Fruit fly (Drosophila melanogaster): ENCODE data around the gene CG9521.
A peak's percentile ranks its signal among the peaks of the same experiment; 100 is the strongest.

The CG9521 gene

DNA sequence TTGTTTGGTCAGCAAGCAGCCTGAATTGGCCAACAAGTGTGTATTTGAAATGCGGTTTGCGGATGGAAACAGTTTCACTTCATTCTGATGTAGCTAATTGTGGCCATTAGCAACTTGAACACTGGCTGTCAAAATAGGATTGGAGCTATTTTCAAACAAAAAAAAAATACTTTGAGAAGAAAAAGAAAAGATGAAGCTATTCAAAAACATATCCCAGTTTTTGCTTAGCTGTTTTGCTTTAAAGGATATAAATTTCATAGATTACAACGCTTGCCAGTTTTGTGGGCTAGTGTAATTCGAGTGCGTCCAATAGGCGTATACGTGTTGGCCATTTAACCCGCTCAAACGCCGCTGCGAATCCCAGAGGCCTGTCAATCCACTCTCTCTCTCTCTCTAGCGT lies 40.8 kb downstream of the CG9521 start (continued):
- no peak for TF ChIP-seq CG18262 (tag; optimal IDR thresholded peaks at IDR 0.05)
- TF ChIP-seq gsb (GFP tag; IDR thresholded peaks at IDR 0.05): no peak
- TF ChIP-seq Taf1 (GFP tag; IDR thresholded peaks at IDR 0.05): no peak
- no peak for TF ChIP-seq exex (tag; optimal IDR thresholded peaks at IDR 0.05)
- TF ChIP-seq Drgx (GFP tag; IDR thresholded peaks at IDR 0.05): peak; percentile 78
- TF ChIP-seq dmrt99B (tag; optimal IDR thresholded peaks at IDR 0.05): peak; percentile 1
- no peak for TF ChIP-seq CG11456 (GFP tag; IDR thresholded peaks at IDR 0.05)
- TF ChIP-seq sim (GFP tag; IDR thresholded peaks at IDR 0.05): no peak
- no peak for TF ChIP-seq ato (GFP tag; IDR thresholded peaks at IDR 0.05; ENCODE audit: partially characterized antibody)
- TF ChIP-seq CG8290 (GFP tag; optimal IDR thresholded peaks at IDR 0.05): no peak
- TF ChIP-seq CG8290 (tag; optimal IDR thresholded peaks at IDR 0.05): no peak
- no peak for TF ChIP-seq CG17612 (GFP tag; IDR thresholded peaks at IDR 0.05)
- no peak for TF ChIP-seq CrebB (tag; optimal IDR thresholded peaks at IDR 0.05)
- TF ChIP-seq crp (GFP tag; optimal IDR thresholded peaks at IDR 0.05): no peak
- peak; percentile 18; the same call in 1 of the 2 replicates for TF ChIP-seq MBD-R2 (GFP tag; IDR thresholded peaks at IDR 0.05)
- no peak for TF ChIP-seq Deaf1 (tag; optimal IDR thresholded peaks at IDR 0.05)
- TF ChIP-seq CG6683 (GFP tag; optimal IDR thresholded peaks at IDR 0.05): no peak
- no peak for TF ChIP-seq CG17829 (tag; optimal IDR thresholded peaks at IDR 0.05)
- no peak for TF ChIP-seq CG17912 (GFP tag; optimal IDR thresholded peaks at IDR 0.05)
- no peak for TF ChIP-seq CG4404 (GFP tag; IDR thresholded peaks at IDR 0.05)
- no peak for TF ChIP-seq gro (GFP tag; optimal IDR thresholded peaks at IDR 0.05)
- TF ChIP-seq GATAe (GFP tag; conservative IDR thresholded peaks at IDR 0.05): no peak
- TF ChIP-seq CG8944 (GFP tag; optimal IDR thresholded peaks at IDR 0.05): no peak
- no peak for TF ChIP-seq knrl (GFP tag; IDR thresholded peaks at IDR 0.05; ENCODE audit: partially characterized antibody)
- TF ChIP-seq HLHmδ (GFP tag; optimal IDR thresholded peaks at IDR 0.05): no peak
- TF ChIP-seq CG5953 (GFP tag; IDR thresholded peaks at IDR 0.05): no peak
- no peak for TF ChIP-seq maf-S (GFP tag; optimal IDR thresholded peaks at IDR 0.05)
- no peak for TF ChIP-seq cwo (GFP tag; optimal IDR thresholded peaks at IDR 0.05)
- no peak for TF ChIP-seq CG12744 (GFP tag; optimal IDR thresholded peaks at IDR 0.05)
- TF ChIP-seq nom (GFP tag; optimal IDR thresholded peaks at IDR 0.05): no peak
- no peak for TF ChIP-seq CG3407 (GFP tag; optimal IDR thresholded peaks at IDR 0.05)
- peak; percentile 9 for TF ChIP-seq zfh2 (GFP tag; optimal IDR thresholded peaks at IDR 0.05)
- TF ChIP-seq B-H1 (GFP tag; IDR thresholded peaks at IDR 0.05): no peak
- no peak for TF ChIP-seq CG10267 (tag; optimal IDR thresholded peaks at IDR 0.05)
- TF ChIP-seq Opbp (GFP tag; IDR thresholded peaks at IDR 0.05; ENCODE audit: partially characterized antibody): no peak
- no peak for TF ChIP-seq dm (GFP tag; optimal IDR thresholded peaks at IDR 0.05)
- TF ChIP-seq gcm2 (GFP tag; optimal IDR thresholded peaks at IDR 0.05): no peak
- no peak for TF ChIP-seq dpn (GFP tag; optimal IDR thresholded peaks at IDR 0.05)
- no peak for TF ChIP-seq pnt (GFP tag; optimal IDR thresholded peaks at IDR 0.05)
- TF ChIP-seq Vsx1 (GFP tag; optimal IDR thresholded peaks at IDR 0.05): no peak
- TF ChIP-seq salm (tag; optimal IDR thresholded peaks at IDR 0.05): no peak
- TF ChIP-seq aop (GFP tag; IDR thresholded peaks at IDR 0.05): no peak
- no peak for TF ChIP-seq CG7987 (GFP tag; optimal IDR thresholded peaks at IDR 0.05)
- no peak for TF ChIP-seq CG17186 (GFP tag; optimal IDR thresholded peaks at IDR 0.05)
- TF ChIP-seq CG1529 (GFP tag; optimal IDR thresholded peaks at IDR 0.05): no peak
- peak; percentile 4 for TF ChIP-seq Oli (tag; optimal IDR thresholded peaks at IDR 0.05)
- TF ChIP-seq Atf-2 (GFP tag; optimal IDR thresholded peaks at IDR 0.05): no peak
- no peak for TF ChIP-seq CG15601 (tag; optimal IDR thresholded peaks at IDR 0.05)
- no peak for TF ChIP-seq pfk (GFP tag; optimal IDR thresholded peaks at IDR 0.05)
- TF ChIP-seq sna (GFP tag; IDR thresholded peaks at IDR 0.05; ENCODE audit: partially characterized antibody): no peak
- TF ChIP-seq C15 (GFP tag; IDR thresholded peaks at IDR 0.05): no peak
- TF ChIP-seq chm (GFP tag; IDR thresholded peaks at IDR 0.05): no peak

All from whole organism, embryonic.